Fruit fly (Drosophila melanogaster): Measurements from ENCODE around the gene mRpS6.

Gene mRpS6

dm6 chr3L:4389104-4389503 lies 24.8 kb downstream of the mRpS6 start:
- TF ChIP-seq Rx (GFP tag; IDR thresholded peaks at IDR 0.05) (no peak), CG11504 (tag; optimal IDR thresholded peaks at IDR 0.05) (peak; percentile 46), bsh (GFP tag; optimal IDR thresholded peaks at IDR 0.05) (peak in 1 of 2 experiments; percentile 47), sisA (GFP tag; IDR thresholded peaks at IDR 0.05) (0 out of 2 replicates have a peak, but pooled peaks have one; percentile 19), Hr51 (GFP tag; optimal IDR thresholded peaks at IDR 0.05) (peak in 1 of 2 experiments; percentile 38), CG7839 (tag; optimal IDR thresholded peaks at IDR 0.05) (peak; percentile 1), CG14014 (GFP tag; IDR thresholded peaks at IDR 0.05) (no peak), CG31441 (GFP tag; IDR thresholded peaks at IDR 0.05) (peak; percentile 14; the same call in 1 of the 2 replicates), nmo (GFP tag; optimal IDR thresholded peaks at IDR 0.05) (peak; percentile 5), fd3F (GFP tag; optimal IDR thresholded peaks at IDR 0.05) (no peak), lmd (GFP tag; IDR thresholded peaks at IDR 0.05) (no peak), CG18262 (tag; optimal IDR thresholded peaks at IDR 0.05) (peak; percentile 11), dmrt99B (tag; optimal IDR thresholded peaks at IDR 0.05) (peak; percentile 33), Dad (GFP tag; optimal IDR thresholded peaks at IDR 0.05) (no peak), Nf-YA (GFP tag; IDR thresholded peaks at IDR 0.05) (no peak), esg (GFP tag; conservative IDR thresholded peaks at IDR 0.05) (0 out of 2 replicates have a peak, but pooled peaks have one; percentile 11), CG10979 (tag; optimal IDR thresholded peaks at IDR 0.05) (peak; percentile 1), pan (optimal IDR thresholded peaks at IDR 0.05) (no peak), pan (GFP tag; optimal IDR thresholded peaks at IDR 0.05 in 1 of 2, IDR thresholded peaks at IDR 0.05 in 1 of 2) (no peak), Xrp1 (GFP tag; IDR thresholded peaks at IDR 0.05) (0 out of 2 replicates have a peak, but pooled peaks have one; percentile 13), CG17359 (tag; optimal IDR thresholded peaks at IDR 0.05) (peak; percentile 3), Blimp-1 (GFP tag; optimal IDR thresholded peaks at IDR 0.05) (peak; percentile 42), CG2712 (tag; optimal IDR thresholded peaks at IDR 0.05) (peak; percentile 17), CG6689 (GFP tag; IDR thresholded peaks at IDR 0.05) (0 out of 2 replicates have a peak, but pooled peaks have one; percentile 15), Sox102F (GFP tag; optimal IDR thresholded peaks at IDR 0.05) (peak; percentile 34), sens (GFP tag) (peak; percentile 51), Med (GFP tag) (peak; percentile 10), Ets65A (GFP tag) (peak; percentile 62), Ptx1 (GFP tag; IDR thresholded peaks at IDR 0.05) (0 out of 2 replicates have a peak, but pooled peaks have one; percentile 29), gem (tag; optimal IDR thresholded peaks at IDR 0.05) (peak; percentile 1)

dm6 chr3L:4392851-4393250 lies 28.5 kb downstream of the mRpS6 start:
- TF ChIP-seq CG18011 (GFP tag; optimal IDR thresholded peaks at IDR 0.05) (no peak), ase (GFP tag; IDR thresholded peaks at IDR 0.05) (0 out of 3 replicates have a peak, but pooled peaks have one; percentile 5), Drgx (GFP tag; IDR thresholded peaks at IDR 0.05) (peak; percentile 82)

- TF ChIP-seq CkIIα-i1 (GFP tag; IDR thresholded peaks at IDR 0.05) (no peak), sob (GFP tag; IDR thresholded peaks at IDR 0.05) (no peak), Drgx (GFP tag; IDR thresholded peaks at IDR 0.05) (peak; percentile 53; the same call in 1 of the 2 replicates), CG4730 (GFP tag; IDR thresholded peaks at IDR 0.05) (peak; percentile 18; the same call in 1 of the 2 replicates), CG10654 (GFP tag; optimal IDR thresholded peaks at IDR 0.05) (no peak)
Observed at dm6 chr3L:4393642-4394041, 29.3 kb downstream of the mRpS6 start.
